Fruit fly (Drosophila melanogaster) whole organism, embryonic: ENCODE data around the gene CG17839.

Experiments used
- Adf1 ChIP-seq: fragments of 200-800 bp; sonication (Bioruptor generic); IDR thresholded peaks from 2 replicates; pipeline ENCODE4 v1.3.6; 2022; ENCODE audit warnings: missing biosample characterization, missing genetic modification characterization
- Atf6 ChIP-seq: fragments of 200-800 bp; sonication (Bioruptor generic); IDR thresholded peaks from 2 replicates; pipeline ENCODE4 v1.3.6; 2022; ENCODE audit warnings: missing biosample characterization, missing genetic modification characterization
- CG1024 ChIP-seq: fragments of 200-800 bp; sonication (Bioruptor generic); IDR thresholded peaks from 2 replicates; pipeline ENCODE4 v1.3.6; 2022; ENCODE audit warnings: missing biosample characterization, missing genetic modification characterization
- CG10959 ChIP-seq: fragments of 200-800 bp; sonication (Bioruptor generic); IDR thresholded peaks from 2 replicates; pipeline ENCODE4 v1.3.6; 2022; ENCODE audit warnings: missing biosample characterization, missing genetic modification characterization
- CG13287 ChIP-seq: fragments of 200-800 bp; sonication (Bioruptor generic); IDR thresholded peaks from 2 replicates; pipeline ENCODE4 v1.3.6; 2022; ENCODE audit warnings: missing biosample characterization, missing genetic modification characterization; ENCODE audit not compliant: partially characterized antibody
- CG13775 ChIP-seq: fragments of 200-800 bp; sonication (Bioruptor generic); optimal IDR thresholded peaks from 3 replicates; lab custom pipeline; 2017; ENCODE audit warnings: missing biosample characterization, mild to moderate bottlenecking, missing genetic modification characterization
- CG14050 ChIP-seq: fragments of 200-800 bp; sonication (Bioruptor generic); IDR thresholded peaks from 3 replicates; pipeline ENCODE4 v1.3.6; 2022; ENCODE audit warnings: missing biosample characterization, missing genetic modification characterization
- CG17361 ChIP-seq: fragments of 200-800 bp; sonication (Bioruptor generic); IDR thresholded peaks from 3 replicates; pipeline ENCODE4 v1.3.6; 2022; ENCODE audit warnings: missing biosample characterization, missing genetic modification characterization
- CG17568 ChIP-seq: fragments of 200-800 bp; sonication (Bioruptor generic); optimal IDR thresholded peaks from 2 replicates; lab custom pipeline; 2018; ENCODE audit warnings: missing biosample characterization, mild to moderate bottlenecking, missing genetic modification characterization, moderate library complexity
- CG17802 ChIP-seq: fragments of 200-800 bp; sonication (Bioruptor generic); optimal IDR thresholded peaks from 2 replicates; lab custom pipeline; 2018; ENCODE audit warnings: missing biosample characterization, mild to moderate bottlenecking, missing genetic modification characterization, moderate library complexity
- CG2129 ChIP-seq: fragments of 200-800 bp; sonication (Bioruptor generic); IDR thresholded peaks from 2 replicates; pipeline ENCODE4 v1.3.6; 2022; ENCODE audit warnings: missing biosample characterization, missing genetic modification characterization; ENCODE audit not compliant: partially characterized antibody
- CG30403 ChIP-seq: fragments of 200-800 bp; sonication (Bioruptor generic); optimal IDR thresholded peaks from 3 replicates; lab custom pipeline; 2016; ENCODE audit warnings: missing biosample characterization, missing genetic modification characterization
- Camta ChIP-seq: fragments of 200-800 bp; sonication (Bioruptor generic); optimal IDR thresholded peaks from 2 replicates; lab custom pipeline; 2016; ENCODE audit warnings: missing biosample characterization, missing genetic modification characterization
- ERR ChIP-seq: fragments of 200-800 bp; sonication (Bioruptor generic); optimal IDR thresholded peaks from 2 replicates; lab custom pipeline; 2016; ENCODE audit warnings: missing biosample characterization, missing genetic modification characterization
- Fer3 ChIP-seq: fragments of 200-800 bp; sonication (Bioruptor generic); optimal IDR thresholded peaks from 2 replicates; lab custom pipeline; 2018; ENCODE audit warnings: missing biosample characterization, mild to moderate bottlenecking, missing genetic modification characterization, moderate library complexity
- H15 ChIP-seq: fragments of 200-800 bp; sonication (Bioruptor generic); IDR thresholded peaks from 3 replicates; pipeline ENCODE4 v1.3.6; 2022; ENCODE audit warnings: missing biosample characterization, missing genetic modification characterization
- HLH4C ChIP-seq: fragments of 200-800 bp; sonication (Bioruptor generic); IDR thresholded peaks from 3 replicates; pipeline ENCODE4 v1.3.6; 2022; ENCODE audit warnings: missing biosample characterization, missing genetic modification characterization; ENCODE audit not compliant: partially characterized antibody
- Hr3 ChIP-seq: fragments of 200-800 bp; sonication (Bioruptor generic); optimal IDR thresholded peaks from 3 replicates; lab custom pipeline; 2016; ENCODE audit warnings: missing biosample characterization, missing genetic modification characterization
- Hsf ChIP-seq: fragments of 200-800 bp; sonication (Bioruptor generic); optimal IDR thresholded peaks from 3 replicates; lab custom pipeline; 2016; ENCODE audit warnings: missing biosample characterization, missing genetic modification characterization
- Jarid2 ChIP-seq: fragments of 200-800 bp; sonication (Bioruptor generic); optimal IDR thresholded peaks from 3 replicates; lab custom pipeline; 2017; ENCODE audit warnings: mild to moderate bottlenecking, missing biosample characterization, missing genetic modification reagents, missing genetic modification characterization
- Lpt ChIP-seq: fragments of >200 bp; optimal IDR thresholded peaks from 2 replicates; lab custom pipeline; 2018; ENCODE audit warnings: missing biosample characterization, missing genetic modification characterization
- Meics ChIP-seq: fragments of 200-800 bp; sonication (Bioruptor generic); optimal IDR thresholded peaks from 2 replicates; lab custom pipeline; 2017; ENCODE audit warnings: missing biosample characterization, mild to moderate bottlenecking, missing genetic modification characterization
- NFAT ChIP-seq: fragments of 200-800 bp; sonication (Bioruptor generic); IDR thresholded peaks from 2 replicates; pipeline ENCODE4 v1.3.6; 2022; ENCODE audit warnings: missing biosample characterization, missing genetic modification characterization
- Nf-YA ChIP-seq: fragments of 200-800 bp; sonication (Bioruptor generic); IDR thresholded peaks from 2 replicates; pipeline ENCODE4 v1.3.6; 2022; ENCODE audit warnings: missing biosample characterization, missing genetic modification characterization
- Nf-YB ChIP-seq: fragments of 200-800 bp; sonication (Bioruptor generic); optimal IDR thresholded peaks from 3 replicates; lab custom pipeline; 2019; ENCODE audit warnings: missing biosample characterization, mild to moderate bottlenecking, missing genetic modification characterization, moderate library complexity
- Oaz ChIP-seq: fragments of 200-800 bp; sonication (Bioruptor generic); IDR thresholded peaks from 2 replicates; pipeline ENCODE4 v1.3.6; 2022; ENCODE audit warnings: missing biosample characterization, missing genetic modification characterization
- PHDP ChIP-seq: fragments of 200-800 bp; sonication (Bioruptor generic); optimal IDR thresholded peaks from 3 replicates; lab custom pipeline; 2018; ENCODE audit warnings: missing biosample characterization, mild to moderate bottlenecking, missing genetic modification characterization, moderate library complexity
- Six4 ChIP-seq: fragments of 200-800 bp; sonication (Bioruptor generic); optimal IDR thresholded peaks from 2 replicates; lab custom pipeline; 2016; ENCODE audit warnings: missing biosample characterization, missing genetic modification characterization
- bowl ChIP-seq: fragments of 200-800 bp; sonication (Bioruptor generic); IDR thresholded peaks from 2 replicates; pipeline ENCODE4 v1.3.6; 2022; ENCODE audit warnings: missing biosample characterization, missing genetic modification characterization
- cad ChIP-seq: fragments of >200 bp; optimal IDR thresholded peaks from 2 replicates; lab custom pipeline; 2017; ENCODE audit warnings: missing biosample characterization, missing genetic modification characterization
- croc ChIP-seq: fragments of 200-800 bp; sonication (Bioruptor generic); conservative IDR thresholded peaks from 3 replicates; pipeline ENCODE4 v1.3.6; 2022; ENCODE audit warnings: missing biosample characterization, missing genetic modification characterization
- dan ChIP-seq: fragments of 200-800 bp; sonication (Bioruptor generic); IDR thresholded peaks from 2 replicates; pipeline ENCODE4 v1.3.6; 2022; ENCODE audit warnings: missing biosample characterization, missing genetic modification characterization
- dmrt99B ChIP-seq: fragments of 200-800 bp; sonication (Bioruptor generic); optimal IDR thresholded peaks from 2 replicates; lab custom pipeline; 2018; ENCODE audit warnings: missing biosample characterization, mild to moderate bottlenecking, missing genetic modification characterization, moderate library complexity
- fd96Cb ChIP-seq: fragments of 200-800 bp; sonication (Bioruptor generic); optimal IDR thresholded peaks from 2 replicates; lab custom pipeline; 2018; ENCODE audit warnings: missing biosample characterization, mild to moderate bottlenecking, missing genetic modification characterization, moderate library complexity
- ftz-f1 ChIP-seq: fragments of 200-800 bp; sonication (Bioruptor generic); optimal IDR thresholded peaks from 2 replicates; lab custom pipeline; 2016; ENCODE audit warnings: missing biosample characterization, missing genetic modification characterization
- gsb-n ChIP-seq: fragments of 200-800 bp; sonication (Bioruptor generic); optimal IDR thresholded peaks from 3 replicates; lab custom pipeline; 2018; ENCODE audit warnings: missing biosample characterization, mild to moderate bottlenecking, missing genetic modification characterization
- hkb ChIP-seq, 2 experiments: fragments of 200-800 bp in 1 of 2; fragments of >200 bp in 1 of 2; sonication (Bioruptor generic) in 1 of 2; IDR thresholded peaks in 1 of 2; optimal IDR thresholded peaks in 1 of 2; 2 replicates each; pipeline versions ENCODE4 v1.3.6 to Lab custom; 2017 to 2022; ENCODE audit warnings: missing biosample characterization in 1 of 2, missing genetic modification characterization in 1 of 2
- hth ChIP-seq: fragments of >200 bp; optimal IDR thresholded peaks from 2 replicates; lab custom pipeline; 2017; ENCODE audit warnings: inconsistent platforms
- ind ChIP-seq: fragments of 200-800 bp; sonication (Bioruptor generic); optimal IDR thresholded peaks from 3 replicates; lab custom pipeline; 2016; ENCODE audit warnings: missing biosample characterization, missing genetic modification characterization
- insv ChIP-seq, 2 experiments: fragments of 200-800 bp; sonication (Bioruptor generic); optimal IDR thresholded peaks; 3 replicates each; lab custom pipeline; 2016 to 2018; ENCODE audit warnings: missing biosample characterization in 2 of 2, missing genetic modification characterization in 2 of 2
- kah ChIP-seq: fragments of 200-800 bp; sonication (Bioruptor generic); optimal IDR thresholded peaks from 2 replicates; lab custom pipeline; 2018; ENCODE audit warnings: missing biosample characterization, mild to moderate bottlenecking, missing genetic modification characterization
- ken ChIP-seq: fragments of 200-800 bp; sonication (Bioruptor generic); IDR thresholded peaks from 3 replicates; pipeline ENCODE4 v1.3.6; 2022; ENCODE audit warnings: missing biosample characterization, missing genetic modification characterization
- klu ChIP-seq: fragments of 200-800 bp; sonication (Bioruptor generic); IDR thresholded peaks from 2 replicates; pipeline ENCODE4 v1.3.6; 2022; ENCODE audit warnings: missing biosample characterization, missing genetic modification characterization
- luna ChIP-seq: fragments of 200-800 bp; sonication (Bioruptor generic); optimal IDR thresholded peaks from 2 replicates; lab custom pipeline; 2016; ENCODE audit warnings: missing biosample characterization, missing genetic modification characterization
- mirr ChIP-seq: fragments of 200-800 bp; sonication (Bioruptor generic); optimal IDR thresholded peaks from 3 replicates; lab custom pipeline; 2018; ENCODE audit warnings: missing biosample characterization, mild to moderate bottlenecking, missing genetic modification characterization
- nerfin-1 ChIP-seq: fragments of 200-800 bp; sonication (Bioruptor generic); optimal IDR thresholded peaks from 3 replicates; lab custom pipeline; 2019; ENCODE audit warnings: missing biosample characterization, mild to moderate bottlenecking, missing genetic modification characterization, moderate library complexity
- onecut ChIP-seq: fragments of 200-800 bp; sonication (Bioruptor generic); IDR thresholded peaks from 2 replicates; pipeline ENCODE4 v1.3.6; 2022; ENCODE audit warnings: missing biosample characterization, missing genetic modification characterization
- sd ChIP-seq: fragments of 200-800 bp; sonication (Bioruptor generic); optimal IDR thresholded peaks from 3 replicates; lab custom pipeline; 2018; ENCODE audit warnings: missing biosample characterization, mild to moderate bottlenecking, missing genetic modification characterization, moderate library complexity
- sens ChIP-seq: fragments of 200-800 bp; sonication (Bioruptor generic); peaks from one replicate; lab custom pipeline; 2016; ENCODE audit warnings: missing biosample characterization, missing genetic modification characterization
- shn ChIP-seq: fragments of 200-800 bp; sonication (Bioruptor generic); optimal IDR thresholded peaks from 3 replicates; lab custom pipeline; 2016; ENCODE audit warnings: missing biosample characterization, missing genetic modification characterization
- sob ChIP-seq: fragments of 200-800 bp; sonication (Bioruptor generic); IDR thresholded peaks from 2 replicates; pipeline ENCODE4 v1.3.6; 2022; ENCODE audit warnings: missing biosample characterization, missing genetic modification characterization
- vfl ChIP-seq: fragments of 200-800 bp; sonication (Bioruptor generic); optimal IDR thresholded peaks from 2 replicates; lab custom pipeline; 2016; ENCODE audit warnings: missing biosample characterization, missing genetic modification characterization
- z ChIP-seq: fragments of 200-800 bp; sonication (Bioruptor generic); IDR thresholded peaks from 3 replicates; pipeline ENCODE4 v1.3.6; 2022; ENCODE audit warnings: missing biosample characterization, missing genetic modification characterization

Gene CG17839

DNA sequence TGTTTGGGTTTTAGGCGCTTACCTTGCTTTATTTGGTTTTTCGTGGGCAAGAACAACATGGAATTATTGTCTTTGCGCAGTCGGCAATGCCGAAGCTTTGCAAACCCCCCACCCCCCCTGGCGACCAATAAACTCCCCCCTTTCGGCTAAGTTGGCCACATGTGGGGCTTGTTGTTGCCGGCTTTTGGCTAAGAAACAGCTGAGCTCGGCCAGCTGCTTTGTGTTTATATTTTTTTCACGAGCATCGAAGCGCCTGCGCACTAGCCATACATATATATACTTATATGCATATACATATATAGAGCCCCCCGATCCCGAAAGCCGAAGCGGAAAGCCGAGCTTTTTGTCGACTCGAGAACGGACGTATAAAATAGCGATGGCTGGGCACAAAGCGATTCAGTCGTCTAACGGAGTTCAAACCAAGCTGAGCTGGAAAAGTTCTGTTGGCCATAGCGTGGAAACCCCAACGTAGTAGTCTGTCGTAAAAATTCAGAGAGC, at the start of gene CG17839 (continued):
- no peak for TF ChIP-seq dan
- no peak for TF ChIP-seq dmrt99B (tag; lab: Kevin White, UChicago)
- TF ChIP-seq hkb (optimal IDR thresholded peaks at IDR 0.05; lab: Kevin White, UChicago): no peak
- 0 out of 2 replicates have a peak, but pooled peaks have one; percentile 24 for TF ChIP-seq hkb (GFP tag; IDR thresholded peaks at IDR 0.05; lab: Robert Waterston, UW)
- peak; percentile 41 for TF ChIP-seq Atf6 (GFP tag; lab: Robert Waterston, UW)
- no peak for TF ChIP-seq CG17568 (GFP tag; lab: Kevin White, UChicago)
- TF ChIP-seq sob (GFP tag; lab: Robert Waterston, UW): peak; percentile 48; the same call in 1 of the 2 replicates
- no peak for TF ChIP-seq fd96Cb (tag; lab: Kevin White, UChicago)
- TF ChIP-seq NFAT (GFP tag; lab: Robert Waterston, UW): no peak; the same call in 1 of the 2 replicates
- peak; percentile 40; the same call in 1 of the 3 replicates for TF ChIP-seq HLH4C
- TF ChIP-seq H15: no peak
- TF ChIP-seq kah (GFP tag; lab: Kevin White, UChicago): no peak
- no peak for TF ChIP-seq Lpt (GFP tag; lab: Kevin White, UChicago)
- TF ChIP-seq CG13775: no peak
- TF ChIP-seq CG13287 (GFP tag; lab: Robert Waterston, UW): peak; percentile 61
- no peak for TF ChIP-seq Six4
- TF ChIP-seq Fer3 (tag; lab: Kevin White, UChicago): peak; percentile 4
- peak; percentile 67 for TF ChIP-seq sens
- TF ChIP-seq mirr: peak; percentile 74
- TF ChIP-seq Oaz (GFP tag; lab: Robert Waterston, UW): 0 out of 2 replicates have a peak, but pooled peaks have one; percentile 10
- TF ChIP-seq Camta (GFP tag; lab: Kevin White, UChicago): no peak
- peak; percentile 76 for TF ChIP-seq Jarid2
- peak; percentile 33 for TF ChIP-seq Meics (GFP tag; lab: Kevin White, UChicago)
- TF ChIP-seq CG10959: no peak
- no peak for TF ChIP-seq hth (lab: Kevin White, UChicago)
- TF ChIP-seq shn: no peak
- no peak for TF ChIP-seq vfl
- no peak for TF ChIP-seq CG2129 (GFP tag; lab: Robert Waterston, UW)
- no peak for TF ChIP-seq klu
- no peak for TF ChIP-seq Hr3 (GFP tag; lab: Kevin White, UChicago)
- TF ChIP-seq insv (GFP tag; optimal IDR thresholded peaks at IDR 0.05; lab: Kevin White, UChicago): no peak
- no peak for TF ChIP-seq CG14050 (GFP tag; lab: Robert Waterston, UW)
- TF ChIP-seq Hsf: no peak
- TF ChIP-seq PHDP: peak; percentile 9
- peak; percentile 83 for TF ChIP-seq Adf1
- peak; percentile 26; the same call in 1 of the 2 replicates for TF ChIP-seq onecut
- no peak for TF ChIP-seq bowl (GFP tag; lab: Robert Waterston, UW)
- peak; percentile 79 for TF ChIP-seq sd
- TF ChIP-seq CG30403 (GFP tag; lab: Kevin White, UChicago): no peak

DNA sequence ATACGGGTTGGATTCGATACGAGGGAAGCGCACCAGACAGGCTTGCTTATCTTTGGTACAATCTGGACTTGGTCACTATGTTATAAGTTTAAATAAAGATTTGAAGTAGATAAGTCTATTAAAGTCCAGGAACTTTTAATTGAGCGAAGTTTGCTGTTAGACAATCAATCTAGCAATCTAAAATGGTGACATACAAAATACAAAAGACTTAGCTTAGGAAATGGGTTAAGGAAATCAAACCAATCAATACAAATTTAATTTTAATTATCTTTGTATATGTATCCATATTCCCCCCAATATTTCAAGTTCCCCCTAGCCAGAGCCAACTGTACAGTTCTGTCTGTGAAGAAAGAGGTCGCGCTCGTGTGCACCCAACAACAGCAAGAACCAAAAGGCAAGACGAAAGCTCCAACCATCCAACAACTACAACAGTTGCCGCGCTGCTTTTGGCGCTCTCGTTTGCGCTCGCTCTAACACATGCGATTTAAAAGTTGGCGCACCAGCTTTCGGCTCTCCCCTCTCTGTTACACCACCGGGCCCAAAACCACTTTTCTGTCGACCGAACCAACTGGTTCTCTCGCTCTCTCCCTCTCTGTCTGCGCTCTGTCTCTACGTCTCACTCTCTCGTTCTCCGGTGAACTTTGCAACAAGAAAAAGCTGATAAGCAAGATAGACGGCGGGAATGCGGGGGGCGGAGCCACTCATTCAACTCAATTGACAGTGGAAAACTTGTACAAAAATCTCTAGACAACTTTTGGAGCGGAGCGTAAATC, 48.8 kb upstream of the CG17839 start:
- peak; percentile 61 for TF ChIP-seq luna (GFP tag; lab: Kevin White, UChicago)
- TF ChIP-seq ind (GFP tag; lab: Kevin White, UChicago): peak; percentile 87
- peak; percentile 77 for TF ChIP-seq nerfin-1 (tag; lab: Kevin White, UChicago)
- peak; percentile 73; the same call in 2 of the 3 replicates for TF ChIP-seq croc (GFP tag; lab: Robert Waterston, UW)
- TF ChIP-seq gsb-n: peak; percentile 40
- no peak for TF ChIP-seq ERR (GFP tag; lab: Kevin White, UChicago)
- TF ChIP-seq CG17802 (tag; lab: Kevin White, UChicago): no peak
- TF ChIP-seq ftz-f1: no peak
- 0 out of 2 replicates have a peak, but pooled peaks have one; percentile 38 for TF ChIP-seq CG1024 (GFP tag; lab: Robert Waterston, UW)
- peak; percentile 80 for TF ChIP-seq ken
- TF ChIP-seq Nf-YB (GFP tag; lab: Kevin White, UChicago): peak; percentile 59
- TF ChIP-seq cad (GFP tag; lab: Kevin White, UChicago): no peak
- peak; percentile 64; the same call in 1 of the 2 replicates for TF ChIP-seq Nf-YA
- TF ChIP-seq CG17361 (GFP tag; lab: Robert Waterston, UW): peak; percentile 97
- peak; percentile 95 for TF ChIP-seq z
